Fruit fly (Drosophila melanogaster): ENCODE measurements around the gene Cnx99A.

dm6 chr3R:29291932-29292331 is 27.5 kb downstream of the Cnx99A start:
- TF ChIP-seq GATAd (GFP tag; optimal IDR thresholded peaks at IDR 0.05) (no peak), pan (optimal IDR thresholded peaks at IDR 0.05) (no peak)

All from whole organism, wandering third instar larva.